Fruit fly (Drosophila melanogaster) whole organism, prepupa: ENCODE measurements around the gene DPCoAC.

Source experiments
- Blimp-1 ChIP-seq: fragments of 200-800 bp; sonication (Bioruptor generic); optimal IDR thresholded peaks from 3 replicates; lab custom pipeline; 2017; ENCODE audit warnings: missing biosample characterization, missing genetic modification characterization, mild to moderate bottlenecking, moderate library complexity, missing genetic modification reagents
- CG10631 ChIP-seq: fragments of 200-800 bp; sonication (Bioruptor generic); optimal IDR thresholded peaks from 2 replicates; lab custom pipeline; 2016; ENCODE audit warnings: missing biosample characterization, missing genetic modification characterization
- CG10669 ChIP-seq: fragments of 200-800 bp; sonication (Bioruptor generic); optimal IDR thresholded peaks from 3 replicates; lab custom pipeline; 2018; ENCODE audit warnings: missing biosample characterization, mild to moderate bottlenecking, missing genetic modification characterization, moderate library complexity
- CG11294 ChIP-seq: fragments of 200-800 bp; sonication (Bioruptor generic); IDR thresholded peaks from 2 replicates; pipeline ENCODE4 v1.3.6; 2022; ENCODE audit warnings: missing biosample characterization, missing genetic modification characterization
- CG11762 ChIP-seq: fragments of 200-800 bp; sonication (Bioruptor generic); optimal IDR thresholded peaks from 3 replicates; lab custom pipeline; 2016; ENCODE audit warnings: missing biosample characterization, missing genetic modification characterization; ENCODE audit not compliant: insufficient read depth
- CG11902 ChIP-seq: fragments of 200-800 bp; sonication (Bioruptor generic); optimal IDR thresholded peaks from 3 replicates; lab custom pipeline; 2016; ENCODE audit warnings: missing biosample characterization, missing genetic modification characterization
- CG15336 ChIP-seq: fragments of 200-800 bp; sonication (Bioruptor generic); IDR thresholded peaks from 2 replicates; pipeline ENCODE4 v1.3.6; 2022; ENCODE audit warnings: missing biosample characterization, missing genetic modification characterization
- CG31627 ChIP-seq: fragments of 200-800 bp; sonication (Bioruptor generic); optimal IDR thresholded peaks from 3 replicates; lab custom pipeline; 2016; ENCODE audit warnings: missing biosample characterization, missing genetic modification characterization
- CG32006 ChIP-seq: fragments of 200-800 bp; sonication (Bioruptor generic); optimal IDR thresholded peaks from 3 replicates; lab custom pipeline; 2017; ENCODE audit warnings: missing biosample characterization, mild to moderate bottlenecking, missing genetic modification characterization
- CG3919 ChIP-seq: fragments of 200-800 bp; sonication (Bioruptor generic); optimal IDR thresholded peaks from 3 replicates; lab custom pipeline; 2016; ENCODE audit warnings: missing biosample characterization, missing genetic modification characterization
- CG4318 ChIP-seq: fragments of 200-800 bp; sonication (Bioruptor generic); optimal IDR thresholded peaks from 3 replicates; lab custom pipeline; 2017; ENCODE audit warnings: missing biosample characterization, mild to moderate bottlenecking, missing genetic modification characterization
- CG6163 ChIP-seq: fragments of 200-800 bp; sonication (Bioruptor generic); IDR thresholded peaks from 3 replicates; pipeline ENCODE4 v1.3.6; 2022; ENCODE audit warnings: missing biosample characterization, missing genetic modification characterization
- CG6276 ChIP-seq: fragments of 200-800 bp; sonication (Bioruptor generic); optimal IDR thresholded peaks from 2 replicates; lab custom pipeline; 2017; ENCODE audit warnings: missing biosample characterization, mild to moderate bottlenecking, missing genetic modification characterization
- CG6808 ChIP-seq: fragments of 200-800 bp; sonication (Bioruptor generic); optimal IDR thresholded peaks from 3 replicates; lab custom pipeline; 2017; ENCODE audit warnings: missing biosample characterization, missing genetic modification characterization, mild to moderate bottlenecking, moderate library complexity, missing genetic modification reagents
- CG7368 ChIP-seq: fragments of 200-800 bp; sonication (Bioruptor generic); optimal IDR thresholded peaks from 3 replicates; lab custom pipeline; 2016; ENCODE audit warnings: missing biosample characterization, missing genetic modification characterization
- CG8119 ChIP-seq: fragments of 200-800 bp; sonication (Bioruptor generic); IDR thresholded peaks from 3 replicates; pipeline ENCODE4 v1.3.6; 2022; ENCODE audit warnings: missing biosample characterization, missing genetic modification characterization
- CG8319 ChIP-seq: fragments of 200-800 bp; sonication (Bioruptor generic); optimal IDR thresholded peaks from 3 replicates; lab custom pipeline; 2016; ENCODE audit warnings: missing biosample characterization, missing genetic modification characterization
- Eip75B ChIP-seq: fragments of 200-800 bp; sonication (Bioruptor generic); optimal IDR thresholded peaks from 3 replicates; lab custom pipeline; 2016; ENCODE audit warnings: missing biosample characterization, missing genetic modification characterization
- Eip78C ChIP-seq: fragments of 200-800 bp; sonication (Bioruptor generic); peaks from one replicate; lab custom pipeline; 2016; ENCODE audit warnings: missing biosample characterization, missing genetic modification characterization
- Ets21C ChIP-seq: fragments of 200-800 bp; sonication (Bioruptor generic); optimal IDR thresholded peaks from 3 replicates; lab custom pipeline; 2016; ENCODE audit warnings: missing biosample characterization, missing genetic modification characterization
- Ets96B ChIP-seq: fragments of 200-800 bp; optimal IDR thresholded peaks from 2 replicates; lab custom pipeline; 2019; ENCODE audit warnings: missing biosample characterization, mild to moderate bottlenecking, missing genetic modification characterization, moderate library complexity
- Gug ChIP-seq: fragments of 200-800 bp; sonication (Bioruptor generic); IDR thresholded peaks from 2 replicates; pipeline ENCODE4 v1.3.6; 2022; ENCODE audit warnings: missing biosample characterization, missing genetic modification characterization
- Hr38 ChIP-seq: sonication (Bioruptor generic); optimal IDR thresholded peaks from 2 replicates; lab custom pipeline; 2016; ENCODE audit warnings: missing biosample characterization, missing genetic modification characterization
- Hr39 ChIP-seq: fragments of 200-800 bp; sonication (Bioruptor generic); optimal IDR thresholded peaks from 2 replicates; lab custom pipeline; 2016; ENCODE audit warnings: missing biosample characterization, missing genetic modification characterization
- Lpt ChIP-seq: fragments of 200-800 bp; sonication (Bioruptor generic); optimal IDR thresholded peaks from 3 replicates; lab custom pipeline; 2016; ENCODE audit warnings: missing biosample characterization, missing genetic modification characterization
- Met ChIP-seq: fragments of 200-800 bp; sonication (Bioruptor generic); optimal IDR thresholded peaks from 3 replicates; lab custom pipeline; 2016; ENCODE audit warnings: missing biosample characterization, missing genetic modification characterization
- OdsH ChIP-seq: fragments of 200-800 bp; sonication (Bioruptor generic); optimal IDR thresholded peaks from 3 replicates; lab custom pipeline; 2016; ENCODE audit warnings: missing biosample characterization, missing genetic modification characterization
- Smox ChIP-seq: fragments of 200-800 bp; sonication (Bioruptor generic); optimal IDR thresholded peaks from 3 replicates; lab custom pipeline; 2016; ENCODE audit warnings: missing biosample characterization, missing genetic modification characterization
- Sox102F ChIP-seq: fragments of 200-800 bp; sonication (Bioruptor generic); optimal IDR thresholded peaks from 2 replicates; lab custom pipeline; 2016; ENCODE audit warnings: missing biosample characterization, mild to moderate bottlenecking, missing genetic modification characterization
- Sox14 ChIP-seq: fragments of 200-800 bp; sonication (Bioruptor generic); optimal IDR thresholded peaks from 3 replicates; lab custom pipeline; 2016; ENCODE audit warnings: missing biosample characterization, missing genetic modification characterization
- achi ChIP-seq: fragments of 200-800 bp; sonication (Bioruptor generic); optimal IDR thresholded peaks from 3 replicates; lab custom pipeline; 2016; ENCODE audit warnings: missing biosample characterization, missing genetic modification characterization
- acj6 ChIP-seq: fragments of 200-800 bp; sonication (Bioruptor generic); optimal IDR thresholded peaks from 3 replicates; lab custom pipeline; 2016; ENCODE audit warnings: missing biosample characterization, missing genetic modification characterization
- cyc ChIP-seq: fragments of 200-800 bp; sonication (Bioruptor generic); optimal IDR thresholded peaks from 3 replicates; lab custom pipeline; 2016; ENCODE audit warnings: missing biosample characterization, missing genetic modification characterization
- dac ChIP-seq: fragments of 200-800 bp; sonication (Bioruptor generic); optimal IDR thresholded peaks from 2 replicates; lab custom pipeline; 2017; ENCODE audit warnings: missing biosample characterization, mild to moderate bottlenecking, missing genetic modification characterization
- dsx ChIP-seq: fragments of 200-800 bp; optimal IDR thresholded peaks from 3 replicates; lab custom pipeline; 2019; ENCODE audit warnings: missing biosample characterization, mild to moderate bottlenecking, missing genetic modification characterization, moderate library complexity; ENCODE audit not compliant: poor library complexity, severe bottlenecking
- eg ChIP-seq: fragments of 200-800 bp; sonication (Bioruptor generic); IDR thresholded peaks from 3 replicates; pipeline ENCODE4 v1.3.6; 2022; ENCODE audit warnings: missing biosample characterization, missing genetic modification characterization
- esn ChIP-seq: fragments of 200-800 bp; sonication (Bioruptor generic); optimal IDR thresholded peaks from 2 replicates; lab custom pipeline; 2016; ENCODE audit warnings: missing biosample characterization, mild to moderate bottlenecking, missing genetic modification characterization, moderate library complexity
- fd59A ChIP-seq: fragments of 200-800 bp; sonication (Bioruptor generic); optimal IDR thresholded peaks from 2 replicates; lab custom pipeline; 2017; ENCODE audit warnings: missing biosample characterization, mild to moderate bottlenecking, missing genetic modification characterization, missing genetic modification reagents
- fkh ChIP-seq: fragments of 200-800 bp; sonication (Bioruptor generic); optimal IDR thresholded peaks from 3 replicates; lab custom pipeline; 2017; ENCODE audit warnings: missing biosample characterization, mild to moderate bottlenecking, missing genetic modification characterization, moderate library complexity
- net ChIP-seq: fragments of 200-800 bp; sonication (Bioruptor generic); optimal IDR thresholded peaks from 3 replicates; lab custom pipeline; 2016; ENCODE audit warnings: missing biosample characterization, missing genetic modification characterization
- pdm3 ChIP-seq: fragments of 200-800 bp; sonication (Bioruptor generic); optimal IDR thresholded peaks from 3 replicates; lab custom pipeline; 2016; ENCODE audit warnings: missing biosample characterization, missing genetic modification characterization
- salr ChIP-seq, 2 experiments: fragments of 200-800 bp; sonication (Bioruptor generic); optimal IDR thresholded peaks; 3 replicates each; lab custom pipeline; 2016 to 2018; ENCODE audit warnings: missing biosample characterization in 2 of 2, missing genetic modification characterization in 2 of 2, mild to moderate bottlenecking in 1 of 2
- ss ChIP-seq, 2 experiments: fragments of 200-800 bp; sonication (Bioruptor generic); optimal IDR thresholded peaks; 2 replicates in 1 of 2; 3 replicates in 1 of 2; lab custom pipeline; 2017 to 2018; ENCODE audit warnings: mild to moderate bottlenecking in 2 of 2, missing biosample characterization in 2 of 2, missing genetic modification characterization in 2 of 2, moderate library complexity in 1 of 2
- svp ChIP-seq: fragments of 200-800 bp; sonication (Bioruptor generic); peaks from one replicate; lab custom pipeline; 2016; ENCODE audit warnings: missing biosample characterization, missing genetic modification characterization
- topi ChIP-seq: fragments of 200-800 bp; sonication (Bioruptor generic); optimal IDR thresholded peaks from 3 replicates; lab custom pipeline; 2016; ENCODE audit warnings: missing biosample characterization, missing genetic modification characterization
- vri ChIP-seq: fragments of 200-800 bp; sonication (Bioruptor generic); optimal IDR thresholded peaks from 3 replicates; lab custom pipeline; 2016; ENCODE audit warnings: missing biosample characterization, mild to moderate bottlenecking, missing genetic modification characterization

The DPCoAC gene

DNA sequence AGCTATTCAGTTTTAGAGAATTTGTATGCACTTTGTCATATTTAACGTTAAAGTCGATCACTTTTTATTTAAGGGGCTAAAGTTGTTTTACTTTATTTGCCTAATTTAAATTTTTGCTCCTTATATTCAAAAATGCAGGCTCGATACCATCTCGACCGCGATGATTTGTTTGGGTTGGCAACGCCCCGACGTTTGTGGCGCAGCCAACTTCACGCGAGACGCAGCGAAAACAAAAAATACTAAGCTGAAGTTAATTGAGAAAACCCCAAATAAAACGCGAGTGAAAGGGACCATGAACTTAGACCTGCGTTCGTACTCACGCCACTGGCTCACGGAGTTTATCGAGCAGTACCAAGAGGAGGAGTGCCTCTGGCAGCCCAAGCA, 631 bp upstream of the DPCoAC start:
- TF ChIP-seq CG32006: no peak
- TF ChIP-seq ss (GFP tag; optimal IDR thresholded peaks at IDR 0.05; lab: Kevin White, UChicago): no peak
- peak; percentile 6 for TF ChIP-seq Met
- no peak for TF ChIP-seq CG4318
- TF ChIP-seq Hr39 (GFP tag; lab: Kevin White, UChicago): no peak
- no peak for TF ChIP-seq Smox
- TF ChIP-seq Ets21C: no peak
- no peak for TF ChIP-seq Ets96B (tag; lab: Kevin White, UChicago)
- no peak for TF ChIP-seq CG7368 (GFP tag; lab: Kevin White, UChicago)
- TF ChIP-seq net (GFP tag; lab: Kevin White, UChicago): no peak
- no peak for TF ChIP-seq Sox14 (GFP tag; lab: Kevin White, UChicago)
- no peak for TF ChIP-seq CG10669 (GFP tag; lab: Kevin White, UChicago)
- TF ChIP-seq Hr38 (GFP tag; lab: Kevin White, UChicago): no peak
- TF ChIP-seq CG8319 (GFP tag; lab: Kevin White, UChicago): no peak
- no peak for TF ChIP-seq Lpt (GFP tag; lab: Kevin White, UChicago)
- TF ChIP-seq CG6808 (GFP tag; lab: Kevin White, UChicago): no peak
- no peak for TF ChIP-seq CG11762 (GFP tag; lab: Kevin White, UChicago)
- TF ChIP-seq CG10631 (GFP tag; lab: Kevin White, UChicago): peak; percentile 9
- TF ChIP-seq svp (GFP tag; lab: Kevin White, UChicago): peak; percentile 71
- TF ChIP-seq cyc: no peak
- TF ChIP-seq CG3919 (GFP tag; lab: Kevin White, UChicago): no peak
- TF ChIP-seq Eip78C (GFP tag; lab: Kevin White, UChicago): no peak
- no peak for TF ChIP-seq dsx
- TF ChIP-seq Gug (GFP tag; lab: Robert Waterston, UW): no peak
- TF ChIP-seq vri: no peak
- peak in 1 of 2 experiments; percentile 3 for TF ChIP-seq salr (GFP tag; optimal IDR thresholded peaks at IDR 0.05; lab: Kevin White, UChicago)
- TF ChIP-seq esn (GFP tag; lab: Kevin White, UChicago): peak; percentile 10
- no peak for TF ChIP-seq Sox102F (GFP tag; lab: Kevin White, UChicago)
- TF ChIP-seq Eip75B (GFP tag; lab: Kevin White, UChicago): no peak
- TF ChIP-seq acj6 (GFP tag; lab: Kevin White, UChicago): no peak
- TF ChIP-seq Blimp-1: no peak
- no peak for TF ChIP-seq CG6276
- TF ChIP-seq CG11902: no peak
- TF ChIP-seq achi (GFP tag; lab: Kevin White, UChicago): no peak

DNA sequence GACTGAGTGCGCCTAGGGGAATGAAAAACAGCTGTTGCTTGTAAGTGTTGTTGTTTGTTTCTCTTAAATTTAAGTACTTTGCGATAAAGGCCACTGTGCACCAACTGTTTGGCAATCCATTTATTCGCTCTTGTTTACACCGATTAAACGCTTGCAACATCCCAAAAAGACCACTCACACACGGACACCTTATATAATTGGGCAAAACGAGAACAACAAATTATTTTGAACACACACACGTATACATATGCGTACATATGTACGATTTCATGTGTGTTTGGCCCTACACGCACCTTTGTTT, 403 bp downstream of the DPCoAC start:
- TF ChIP-seq CG6276 (peak; percentile 16), CG6163 (GFP tag; lab: Robert Waterston, UW) (no peak), esn (GFP tag; lab: Kevin White, UChicago) (no peak), CG8319 (GFP tag; lab: Kevin White, UChicago) (no peak), CG6808 (GFP tag; lab: Kevin White, UChicago) (no peak), CG32006 (no peak)

dm6 chr3R:20556281-20557113, 970 bp downstream of the DPCoAC start:
- TF ChIP-seq dac (GFP tag; lab: Kevin White, UChicago) (peak; percentile 46), svp (GFP tag; lab: Kevin White, UChicago) (peak; percentile 86), pdm3 (peak; percentile 82), Ets96B (tag; lab: Kevin White, UChicago) (peak; percentile 52), fd59A (GFP tag; lab: Kevin White, UChicago) (peak; percentile 65), fkh (peak; percentile 54), OdsH (peak; percentile 79), Eip78C (GFP tag; lab: Kevin White, UChicago) (peak; percentile 89), CG15336 (GFP tag; lab: Robert Waterston, UW) (peak; percentile 79), CG8119 (GFP tag; lab: Robert Waterston, UW) (peak; percentile 65), Sox102F (GFP tag; lab: Kevin White, UChicago) (peak; percentile 64), Sox14 (GFP tag; lab: Kevin White, UChicago) (peak; percentile 70), cyc (peak; percentile 67), Smox (peak; percentile 75), topi (GFP tag; lab: Kevin White, UChicago) (peak; percentile 56), eg (peak; percentile 86), CG11294 (GFP tag; lab: Robert Waterston, UW) (peak; percentile 74), Blimp-1 (no peak), CG10669 (GFP tag; lab: Kevin White, UChicago) (peak; percentile 64), CG10631 (GFP tag; lab: Kevin White, UChicago) (peak; percentile 72), Eip75B (GFP tag; lab: Kevin White, UChicago) (peak; percentile 65), CG31627 (GFP tag; lab: Kevin White, UChicago) (peak; percentile 66), esn (GFP tag; lab: Kevin White, UChicago) (peak; percentile 72), dsx (peak; percentile 6)
